Fruit fly (Drosophila melanogaster) whole organism, pupa: ENCODE results near the gene CG14400.

Experiments
- CG10348 ChIP-seq: fragments of 200-800 bp; sonication (Bioruptor generic); IDR thresholded peaks from 2 replicates; pipeline ENCODE4 v1.3.6; 2022; ENCODE audit warnings: missing biosample characterization, missing genetic modification characterization
- CG12605 ChIP-seq: fragments of 200-800 bp; sonication (Bioruptor generic); IDR thresholded peaks from 2 replicates; pipeline ENCODE4 v1.3.6; 2022; ENCODE audit warnings: missing biosample characterization, missing genetic modification characterization
- CG13204 ChIP-seq: fragments of 200-800 bp; sonication (Bioruptor generic); optimal IDR thresholded peaks from 2 replicates; lab custom pipeline; 2018; ENCODE audit warnings: missing biosample characterization, mild to moderate bottlenecking, missing genetic modification characterization, moderate library complexity
- CG14655 ChIP-seq: fragments of 200-800 bp; sonication (Bioruptor generic); optimal IDR thresholded peaks from 3 replicates; lab custom pipeline; 2017; ENCODE audit warnings: mild to moderate bottlenecking, missing biosample characterization, missing genetic modification reagents, missing genetic modification characterization
- CG15710 ChIP-seq: fragments of 200-800 bp; sonication (Bioruptor generic); optimal IDR thresholded peaks from 2 replicates; lab custom pipeline; 2018; ENCODE audit warnings: missing biosample characterization, mild to moderate bottlenecking, missing genetic modification characterization, moderate library complexity
- CG17806 ChIP-seq: fragments of 200-800 bp; sonication (Bioruptor generic); optimal IDR thresholded peaks from 2 replicates; lab custom pipeline; 2018; ENCODE audit warnings: missing biosample characterization, mild to moderate bottlenecking, missing genetic modification characterization, moderate library complexity
- CG32121 ChIP-seq: fragments of 200-800 bp; sonication (Bioruptor generic); IDR thresholded peaks from 2 replicates; pipeline ENCODE4 v1.3.6; 2022; ENCODE audit warnings: missing biosample characterization, missing genetic modification characterization
- CG34367 ChIP-seq: fragments of 200-800 bp; sonication (Bioruptor generic); optimal IDR thresholded peaks from 2 replicates; lab custom pipeline; 2018; ENCODE audit warnings: missing biosample characterization, mild to moderate bottlenecking, missing genetic modification characterization
- CG4496 ChIP-seq: fragments of 200-800 bp; sonication (Bioruptor generic); IDR thresholded peaks from 3 replicates; pipeline ENCODE4 v1.3.6; 2022; ENCODE audit warnings: missing biosample characterization, missing genetic modification characterization
- CG8159 ChIP-seq: fragments of 200-800 bp; sonication (Bioruptor generic); optimal IDR thresholded peaks from 3 replicates; lab custom pipeline; 2018; ENCODE audit warnings: missing biosample characterization, mild to moderate bottlenecking, missing genetic modification characterization, moderate library complexity
- CG8301 ChIP-seq: fragments of 200-800 bp; sonication (Bioruptor generic); optimal IDR thresholded peaks from 2 replicates; lab custom pipeline; 2018; ENCODE audit warnings: missing biosample characterization, mild to moderate bottlenecking, missing genetic modification characterization
- CG9948 ChIP-seq: fragments of 200-800 bp; sonication (Bioruptor generic); optimal IDR thresholded peaks from 2 replicates; lab custom pipeline; 2018; ENCODE audit warnings: missing biosample characterization, mild to moderate bottlenecking, missing genetic modification characterization, moderate library complexity
- D1 ChIP-seq: fragments of 200-800 bp; sonication (Bioruptor generic); optimal IDR thresholded peaks from 2 replicates; lab custom pipeline; 2018; ENCODE audit warnings: missing biosample characterization, mild to moderate bottlenecking, missing genetic modification characterization, moderate library complexity
- EcR ChIP-seq: fragments of 200-800 bp; sonication (Bioruptor generic); optimal IDR thresholded peaks from 3 replicates; lab custom pipeline; 2019; ENCODE audit warnings: missing biosample characterization, missing genetic modification characterization, mild to moderate bottlenecking, moderate library complexity, missing genetic modification reagents
- Ets98B ChIP-seq: fragments of 200-800 bp; sonication (Bioruptor generic); IDR thresholded peaks from 2 replicates; pipeline ENCODE4 v1.3.6; 2022; ENCODE audit warnings: missing biosample characterization, missing genetic modification characterization
- Pif1A ChIP-seq: fragments of 200-800 bp; sonication (Bioruptor generic); optimal IDR thresholded peaks from 3 replicates; lab custom pipeline; 2016; ENCODE audit warnings: missing biosample characterization, missing genetic modification characterization
- Pif1B ChIP-seq: fragments of 200-800 bp; sonication (Bioruptor generic); optimal IDR thresholded peaks from 3 replicates; lab custom pipeline; 2016; ENCODE audit warnings: missing biosample characterization, missing genetic modification characterization
- Snoo ChIP-seq: fragments of 200-800 bp; sonication (Bioruptor generic); optimal IDR thresholded peaks from 3 replicates; lab custom pipeline; 2017; ENCODE audit warnings: missing biosample characterization, mild to moderate bottlenecking, missing genetic modification characterization, inconsistent platforms
- fd96Ca ChIP-seq: fragments of 200-800 bp; sonication (Bioruptor generic); IDR thresholded peaks from 3 replicates; pipeline ENCODE4 v1.3.6; 2022; ENCODE audit warnings: missing biosample characterization, missing genetic modification characterization
- gl ChIP-seq: fragments of 200-800 bp; sonication (Bioruptor generic); optimal IDR thresholded peaks from 2 replicates; lab custom pipeline; 2018; ENCODE audit warnings: missing biosample characterization, mild to moderate bottlenecking, missing genetic modification characterization
- rn ChIP-seq: fragments of 200-800 bp; sonication (Bioruptor generic); IDR thresholded peaks from 2 replicates; pipeline ENCODE4 v1.3.6; 2022; ENCODE audit warnings: missing biosample characterization, missing genetic modification characterization

The CG14400 gene

DNA sequence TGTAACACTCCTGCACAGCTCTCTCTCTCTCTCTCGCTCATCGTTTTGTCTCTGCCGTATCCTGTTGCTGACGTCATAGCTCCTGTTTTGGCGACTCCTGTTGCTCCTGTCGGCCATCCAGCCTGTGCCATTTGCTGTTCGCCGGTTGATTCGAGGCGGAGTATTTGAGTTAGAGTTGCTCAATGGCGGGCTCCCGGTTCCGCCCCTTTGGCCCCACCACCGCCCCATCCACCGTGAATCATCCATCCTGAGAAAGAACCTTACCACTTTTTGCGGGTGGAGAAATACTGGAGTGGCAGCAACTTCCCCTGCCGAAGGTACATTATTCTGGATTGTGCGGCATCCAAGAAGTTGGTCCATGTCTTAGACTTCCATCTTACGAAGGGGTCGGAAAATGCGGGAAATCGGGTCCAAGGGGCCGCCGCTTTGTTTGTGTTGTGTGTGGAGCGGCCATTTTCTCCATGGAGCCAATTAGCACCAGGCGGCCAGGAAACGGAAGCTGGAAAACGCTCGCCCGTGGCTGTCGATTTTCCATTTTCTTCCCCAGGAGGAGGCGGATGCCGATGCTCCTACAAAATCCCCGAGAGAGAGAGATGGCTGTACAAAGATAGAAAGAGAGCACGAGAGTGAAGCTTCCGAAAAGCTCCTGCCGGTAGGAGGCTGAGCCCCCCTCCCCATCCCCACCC, 49.0 kb downstream of the CG14400 start:
- TF ChIP-seq CG9948 (tag; lab: Kevin White, UChicago) (no peak), Snoo (no peak), CG13204 (GFP tag; lab: Kevin White, UChicago) (no peak), D1 (tag; lab: Kevin White, UChicago) (no peak), CG8301 (tag; lab: Kevin White, UChicago) (no peak), gl (tag; lab: Kevin White, UChicago) (no peak), CG8159 (tag; lab: Kevin White, UChicago) (no peak), EcR (no peak), CG12605 (GFP tag; lab: Robert Waterston, UW) (no peak), fd96Ca (GFP tag; lab: Robert Waterston, UW) (no peak), Pif1A (GFP tag; lab: Kevin White, UChicago) (no peak), CG14655 (GFP tag; lab: Kevin White, UChicago) (no peak), CG15710 (tag; lab: Kevin White, UChicago) (no peak), Ets98B (GFP tag; lab: Robert Waterston, UW) (no peak), CG17806 (tag; lab: Kevin White, UChicago) (no peak), CG34367 (tag; lab: Kevin White, UChicago) (no peak), CG32121 (GFP tag; lab: Robert Waterston, UW) (no peak)

DNA sequence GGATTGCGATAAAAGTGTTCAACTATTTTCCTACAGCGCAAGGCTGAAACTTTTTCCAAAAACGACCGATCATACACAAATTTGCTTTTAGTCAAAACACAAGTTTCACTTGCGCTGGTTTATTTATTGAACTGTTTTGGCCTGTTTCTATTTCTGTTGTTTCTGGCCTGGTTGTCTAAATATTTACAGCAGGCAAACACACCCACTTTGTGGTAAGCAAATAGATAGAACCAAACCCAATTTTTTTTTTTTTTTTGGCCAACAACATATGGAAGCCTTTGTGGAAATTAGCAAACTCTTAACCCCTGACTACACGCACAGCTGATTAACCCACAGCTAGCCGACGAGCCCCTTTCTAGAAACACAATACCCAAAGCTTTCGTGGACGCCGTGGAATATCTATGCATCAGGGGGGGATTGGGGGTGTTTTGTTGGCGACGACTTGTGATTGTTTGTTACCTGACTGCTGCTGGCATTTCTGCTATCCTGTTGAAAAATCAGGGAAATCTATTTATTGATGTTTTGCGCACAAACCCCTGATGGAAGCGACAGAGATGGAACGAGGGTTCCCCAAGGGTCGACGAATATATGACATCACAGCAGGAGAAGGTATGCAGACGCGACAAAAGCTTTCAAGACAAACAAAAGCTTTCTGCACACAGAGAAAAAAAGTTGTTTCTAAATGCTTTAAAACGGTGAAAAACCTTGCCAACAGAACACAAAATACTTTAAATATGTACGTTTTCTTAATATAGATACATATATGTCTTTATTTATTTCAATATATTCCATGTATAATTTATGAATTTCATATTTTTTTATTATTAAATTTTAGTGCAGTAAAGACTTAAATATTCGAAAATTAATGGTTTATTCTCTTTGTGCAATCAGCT, 49.8 kb downstream of the CG14400 start:
- TF ChIP-seq Ets98B (GFP tag; lab: Robert Waterston, UW) (peak; percentile 10; the same call in 1 of the 2 replicates), CG34367 (tag; lab: Kevin White, UChicago) (no peak), CG9948 (tag; lab: Kevin White, UChicago) (peak; percentile 30), rn (no peak), fd96Ca (GFP tag; lab: Robert Waterston, UW) (no peak), EcR (no peak), CG14655 (GFP tag; lab: Kevin White, UChicago) (peak; percentile 27), Pif1A (GFP tag; lab: Kevin White, UChicago) (no peak), CG10348 (GFP tag; lab: Robert Waterston, UW) (no peak), gl (tag; lab: Kevin White, UChicago) (no peak), Pif1B (no peak), CG12605 (GFP tag; lab: Robert Waterston, UW) (0 out of 2 replicates have a peak, but pooled peaks have one; percentile 27), D1 (tag; lab: Kevin White, UChicago) (no peak), CG13204 (GFP tag; lab: Kevin White, UChicago) (no peak), Snoo (peak; percentile 3), CG8159 (tag; lab: Kevin White, UChicago) (peak; percentile 63), CG8301 (tag; lab: Kevin White, UChicago) (no peak), CG32121 (GFP tag; lab: Robert Waterston, UW) (peak; percentile 42), CG17806 (tag; lab: Kevin White, UChicago) (peak; percentile 14), CG4496 (GFP tag; lab: Robert Waterston, UW) (0 out of 3 replicates have a peak, but pooled peaks have one; percentile 8), CG15710 (tag; lab: Kevin White, UChicago) (peak; percentile 25)
